Worm (Caenorhabditis elegans): ENCODE results near the gene Y71H2AM.6.

Y71H2AM.6 gene

ce11 chrIII:2805084-2805483 is 24.2 kb downstream of the Y71H2AM.6 start, which contains the start of gene Y71H2AM.3 (continued):
- no peak for TF ChIP-seq ceh-20 (GFP tag; IDR thresholded peaks at IDR 0.05)
- TF ChIP-seq unc-62 (GFP tag; optimal IDR thresholded peaks at IDR 0.05 in 1 of 2) = peak in 1 of 2 experiments; percentile 45
- TF ChIP-seq unc-62 (tag; optimal IDR thresholded peaks at IDR 0.05) = no peak
- no peak for TF ChIP-seq madf-5 (GFP tag; IDR thresholded peaks at IDR 0.05)

ce11 chrIII:2811410-2811809 is 30.6 kb downstream of the Y71H2AM.6 start:
- TF ChIP-seq nhr-11 (tag; optimal IDR thresholded peaks at IDR 0.05) (no peak), ceh-62 (tag; optimal IDR thresholded peaks at IDR 0.05) (no peak), daf-8 (GFP tag; IDR thresholded peaks at IDR 0.05) (no peak), tag-97 (GFP tag; IDR thresholded peaks at IDR 0.05) (no peak), nhr-77 (tag; optimal IDR thresholded peaks at IDR 0.05) (no peak), F10B5.3 (tag; optimal IDR thresholded peaks at IDR 0.05) (no peak), unc-39 (tag; optimal IDR thresholded peaks at IDR 0.05) (no peak), nhr-10 (tag; optimal IDR thresholded peaks at IDR 0.05) (no peak), Y48G9A.11 (GFP tag; IDR thresholded peaks at IDR 0.05) (no peak), ztf-11 (tag; optimal IDR thresholded peaks at IDR 0.05) (no peak), zip-11 (GFP tag; IDR thresholded peaks at IDR 0.05) (no peak), unc-62 (GFP tag; optimal IDR thresholded peaks at IDR 0.05 in 1 of 2) (no peak), unc-62 (tag; optimal IDR thresholded peaks at IDR 0.05) (no peak), lsy-2 (tag; optimal IDR thresholded peaks at IDR 0.05) (peak in 1 of 2 experiments; percentile 49), ceh-20 (GFP tag; IDR thresholded peaks at IDR 0.05) (no peak), daf-12 (tag; optimal IDR thresholded peaks at IDR 0.05) (no peak), pha-4 (GFP tag; IDR thresholded peaks at IDR 0.05) (peak; percentile 25; the same call in 1 of the 2 replicates), pha-4 (tag; optimal IDR thresholded peaks at IDR 0.05) (no peak), D1046.2 (GFP tag; IDR thresholded peaks at IDR 0.05) (no peak), nhr-111 (GFP tag; optimal IDR thresholded peaks at IDR 0.05) (peak; percentile 60), mxl-2 (GFP tag; conservative IDR thresholded peaks at IDR 0.05) (no peak), saeg-2 (GFP tag; IDR thresholded peaks at IDR 0.05) (no peak), spr-3 (GFP tag; optimal IDR thresholded peaks at IDR 0.05) (peak; percentile 40), set-16 (GFP tag; IDR thresholded peaks at IDR 0.05) (no peak), lir-3 (tag; optimal IDR thresholded peaks at IDR 0.05) (no peak), mxl-3 (GFP tag; optimal IDR thresholded peaks at IDR 0.05) (no peak), nhr-42 (GFP tag; IDR thresholded peaks at IDR 0.05) (0 out of 2 replicates have a peak, but pooled peaks have one; percentile 31), tra-1 (GFP tag; IDR thresholded peaks at IDR 0.05) (no peak), duxl-1 (tag; optimal IDR thresholded peaks at IDR 0.05; ENCODE audit: poor library complexity) (peak; percentile 53), ctbp-1 (GFP tag; IDR thresholded peaks at IDR 0.05) (0 out of 2 replicates have a peak, but pooled peaks have one; percentile 42), ceh-82 (tag; optimal IDR thresholded peaks at IDR 0.05) (no peak), hif-1 (tag; optimal IDR thresholded peaks at IDR 0.05) (peak in 1 of 2 experiments; percentile 69), zfp-3 (GFP tag; conservative IDR thresholded peaks at IDR 0.05) (0 out of 2 replicates have a peak, but pooled peaks have one; percentile 19), attf-4 (tag; optimal IDR thresholded peaks at IDR 0.05) (no peak), Y75B8A.6 (GFP tag; IDR thresholded peaks at IDR 0.05) (no peak), T26A8.4 (GFP tag; IDR thresholded peaks at IDR 0.05) (no peak), nhr-41 (GFP tag; IDR thresholded peaks at IDR 0.05) (no peak), ceh-32 (tag; optimal IDR thresholded peaks at IDR 0.05; ENCODE audit: poor library complexity) (no peak), vab-7 (GFP tag; IDR thresholded peaks at IDR 0.05) (no peak), nhr-28 (tag; optimal IDR thresholded peaks at IDR 0.05) (no peak), madf-9 (GFP tag; conservative IDR thresholded peaks at IDR 0.05) (no peak), zip-2 (tag; optimal IDR thresholded peaks at IDR 0.05) (no peak), lin-29 (GFP tag; IDR thresholded peaks at IDR 0.05) (no peak), daf-19 (GFP tag; conservative IDR thresholded peaks at IDR 0.05) (no peak), dmd-8 (GFP tag; IDR thresholded peaks at IDR 0.05) (no peak), ZK337.2 (GFP tag; IDR thresholded peaks at IDR 0.05) (no peak), ztf-7 (tag; optimal IDR thresholded peaks at IDR 0.05) (no peak), F26F4.8 (GFP tag; conservative IDR thresholded peaks at IDR 0.05) (no peak), mdl-1 (tag; optimal IDR thresholded peaks at IDR 0.05) (no peak)

Measured in whole organism, L4 larva.